Worm (Caenorhabditis elegans): ENCODE results near the gene sdhb-1.

DNA sequence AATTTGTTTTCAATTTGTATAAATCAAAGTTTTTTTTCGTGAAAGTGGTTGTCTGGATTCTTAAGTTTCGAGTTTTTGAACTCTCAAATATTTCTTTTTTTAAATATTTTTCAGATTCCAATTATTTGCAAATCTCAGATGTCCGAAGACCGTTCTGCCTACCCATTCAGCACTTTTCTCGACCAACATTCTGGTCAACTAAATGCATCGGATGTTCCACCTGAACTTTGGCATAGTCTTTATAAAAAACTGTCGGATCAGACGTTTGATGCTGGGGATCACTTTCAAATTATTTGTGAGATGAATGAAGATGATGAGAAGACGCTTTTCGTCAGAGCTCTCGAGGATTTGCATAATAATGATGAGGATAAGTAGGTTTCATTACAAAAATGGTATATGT, 13.7 kb downstream of the sdhb-1 start, which contains the start of gene ttll-12:
- TF ChIP-seq him-1 (tag; optimal IDR thresholded peaks at IDR 0.05) (no peak), W03F9.2 (tag; optimal IDR thresholded peaks at IDR 0.05) (no peak), dao-5 (tag; optimal IDR thresholded peaks at IDR 0.05) (no peak)
